Worm (Caenorhabditis elegans) whole organism, L3 larva: ENCODE measurements around the gene Y60A3A.8.

Experiments used
- R02D3.7 ChIP-seq: fragments of 150-350 bp; optimal IDR thresholded peaks from 2 replicates; lab custom pipeline; 2014; ENCODE audit warnings: missing biosample characterization, missing genetic modification characterization
- ZK546.5 ChIP-seq: sonication (generic microtip); optimal IDR thresholded peaks from 2 replicates; lab custom pipeline; 2017; ENCODE audit warnings: missing biosample characterization, missing genetic modification characterization
- aly-2 ChIP-seq: fragments of 150-350 bp; optimal IDR thresholded peaks from 2 replicates; lab custom pipeline; 2014; ENCODE audit warnings: missing biosample characterization, missing genetic modification characterization
- ama-1 ChIP-seq: fragments of 150-350 bp; optimal IDR thresholded peaks from 2 replicates; lab custom pipeline; 2018
- ceh-28 ChIP-seq: fragments of 150-350 bp; optimal IDR thresholded peaks from 2 replicates; lab custom pipeline; 2014; ENCODE audit warnings: missing biosample characterization, missing genetic modification reagents, missing genetic modification characterization
- ceh-82 ChIP-seq: fragments of 150-350 bp; optimal IDR thresholded peaks from 2 replicates; lab custom pipeline; 2014; ENCODE audit warnings: missing biosample characterization, missing genetic modification characterization
- ceh-9 ChIP-seq: sonication (generic microtip); optimal IDR thresholded peaks from 2 replicates; lab custom pipeline; 2018; ENCODE audit warnings: missing biosample characterization, missing genetic modification characterization
- daf-12 ChIP-seq: fragments of 150-350 bp; optimal IDR thresholded peaks from 2 replicates; lab custom pipeline; 2014; ENCODE audit warnings: missing biosample characterization, missing genetic modification reagents, missing genetic modification characterization
- egl-27 ChIP-seq: sonication (generic microtip); optimal IDR thresholded peaks from 4 replicates; lab custom pipeline; 2017; ENCODE audit warnings: missing biosample characterization, missing genetic modification reagents, missing genetic modification characterization
- elt-1 ChIP-seq: fragments of 150-350 bp; optimal IDR thresholded peaks from 2 replicates; lab custom pipeline; 2014; ENCODE audit warnings: missing biosample characterization, missing genetic modification characterization
- elt-3 ChIP-seq, 3 experiments: fragments of 150-350 bp in 1 of 3; sonication (generic microtip) in 2 of 3; optimal IDR thresholded peaks; 2 replicates in 2 of 3; 4 replicates in 1 of 3; lab custom pipeline; 2014 to 2017; ENCODE audit warnings: missing biosample characterization in 3 of 3, missing genetic modification characterization in 3 of 3
- eor-1 ChIP-seq, 2 experiments: fragments of 150-350 bp; optimal IDR thresholded peaks; 2 replicates each; lab custom pipeline; 2014 to 2018; ENCODE audit warnings: missing biosample characterization in 2 of 2, missing genetic modification characterization in 2 of 2
- fkh-10 ChIP-seq: sonication (generic microtip); optimal IDR thresholded peaks from 2 replicates; lab custom pipeline; 2017; ENCODE audit warnings: missing biosample characterization, missing genetic modification reagents, missing genetic modification characterization
- fkh-2 ChIP-seq: fragments of 150-350 bp; optimal IDR thresholded peaks from 2 replicates; lab custom pipeline; 2014; ENCODE audit warnings: missing biosample characterization, missing genetic modification reagents, missing genetic modification characterization
- hmg-11 ChIP-seq: sonication (generic microtip); optimal IDR thresholded peaks from 2 replicates; lab custom pipeline; 2016; ENCODE audit warnings: missing genetic modification characterization, missing compliant biosample characterization
- lin-15B ChIP-seq: fragments of 150-350 bp; optimal IDR thresholded peaks from 2 replicates; lab custom pipeline; 2014; ENCODE audit warnings: missing biosample characterization, missing genetic modification characterization
- lin-39 ChIP-seq: fragments of 150-350 bp; optimal IDR thresholded peaks from 2 replicates; lab custom pipeline; 2018; ENCODE audit warnings: missing biosample characterization, missing genetic modification reagents, missing genetic modification characterization
- lsy-12 ChIP-seq: sonication (generic microtip); optimal IDR thresholded peaks from 2 replicates; lab custom pipeline; 2016; ENCODE audit warnings: mild to moderate bottlenecking, missing genetic modification characterization, missing compliant biosample characterization
- mdl-1 ChIP-seq: fragments of 150-350 bp; optimal IDR thresholded peaks from 2 replicates; lab custom pipeline; 2014; ENCODE audit warnings: missing biosample characterization, missing genetic modification characterization
- mml-1 ChIP-seq: fragments of 150-350 bp; sonication (generic microtip); optimal IDR thresholded peaks from 3 replicates; lab custom pipeline; 2014; ENCODE audit warnings: missing biosample characterization, missing genetic modification characterization
- nfya-1 ChIP-seq: sonication (generic microtip); optimal IDR thresholded peaks from 2 replicates; lab custom pipeline; 2017; ENCODE audit warnings: missing genetic modification characterization, mild to moderate bottlenecking, missing compliant biosample characterization, antibody characterized with exemption, moderate library complexity; ENCODE audit not compliant: insufficient read depth
- nhr-11 ChIP-seq: fragments of 150-350 bp; optimal IDR thresholded peaks from 2 replicates; lab custom pipeline; 2014; ENCODE audit warnings: missing biosample characterization, missing genetic modification characterization
- nhr-12 ChIP-seq: fragments of 150-350 bp; optimal IDR thresholded peaks from 2 replicates; lab custom pipeline; 2014; ENCODE audit warnings: missing biosample characterization, missing genetic modification characterization
- nhr-237 ChIP-seq: fragments of 150-350 bp; optimal IDR thresholded peaks from 2 replicates; lab custom pipeline; 2014; ENCODE audit warnings: missing biosample characterization, missing genetic modification characterization
- nhr-28 ChIP-seq: fragments of 150-350 bp; optimal IDR thresholded peaks from 2 replicates; lab custom pipeline; 2014; ENCODE audit warnings: missing biosample characterization, missing genetic modification characterization
- nhr-43 ChIP-seq: sonication (generic microtip); optimal IDR thresholded peaks from 2 replicates; lab custom pipeline; 2016; ENCODE audit warnings: mild to moderate bottlenecking, missing genetic modification characterization, missing compliant biosample characterization; ENCODE audit not compliant: poor library complexity, severe bottlenecking
- nhr-67 ChIP-seq: fragments of 150-350 bp; optimal IDR thresholded peaks from 2 replicates; lab custom pipeline; 2014; ENCODE audit warnings: missing biosample characterization, missing genetic modification characterization
- nhr-76 ChIP-seq: fragments of 150-350 bp; sonication (generic microtip); optimal IDR thresholded peaks from 5 replicates; lab custom pipeline; 2014; ENCODE audit warnings: missing biosample characterization, missing genetic modification characterization
- nhr-77 ChIP-seq: fragments of 150-350 bp; optimal IDR thresholded peaks from 2 replicates; lab custom pipeline; 2014; ENCODE audit warnings: missing biosample characterization, missing genetic modification characterization
- pha-4 ChIP-seq: fragments of 150-350 bp; optimal IDR thresholded peaks from 2 replicates; lab custom pipeline; 2014; ENCODE audit warnings: missing biosample characterization, missing genetic modification reagents, missing genetic modification characterization
- sea-2 ChIP-seq: fragments of 150-350 bp; sonication (generic microtip); optimal IDR thresholded peaks from 4 replicates; lab custom pipeline; 2014; ENCODE audit warnings: missing biosample characterization, missing genetic modification reagents, missing genetic modification characterization
- skn-1 ChIP-seq: fragments of 150-350 bp; optimal IDR thresholded peaks from 2 replicates; lab custom pipeline; 2014; ENCODE audit warnings: missing biosample characterization, missing genetic modification characterization
- snpc-4 ChIP-seq: fragments of 150-350 bp; optimal IDR thresholded peaks from 2 replicates; lab custom pipeline; 2014; ENCODE audit warnings: missing biosample characterization, missing genetic modification characterization
- tbx-2 ChIP-seq: sonication (generic microtip); optimal IDR thresholded peaks from 2 replicates; lab custom pipeline; 2016; ENCODE audit warnings: mild to moderate bottlenecking, missing genetic modification characterization, missing compliant biosample characterization
- unc-39 ChIP-seq: sonication (generic microtip); optimal IDR thresholded peaks from 4 replicates; lab custom pipeline; 2017; ENCODE audit warnings: missing biosample characterization, missing genetic modification characterization
- zag-1 ChIP-seq: fragments of 150-350 bp; optimal IDR thresholded peaks from 2 replicates; lab custom pipeline; 2014; ENCODE audit warnings: missing biosample characterization, missing genetic modification characterization
- ztf-4 ChIP-seq: fragments of 150-350 bp; optimal IDR thresholded peaks from 2 replicates; lab custom pipeline; 2014; ENCODE audit warnings: missing biosample characterization, missing genetic modification characterization

The Y60A3A.8 gene

ce11 chrV:19955171-19955570, 5.4 kb downstream of the Y60A3A.8 start, which contains the start of gene abhd-3.1:
abhd-3.1 (plus strand) TSS chrV:19955488.
- TF ChIP-seq skn-1 (tag; lab: Kevin White, UChicago) (no peak), ceh-82 (no peak), fkh-10 (GFP tag; lab: Kevin White, UChicago) (no peak), lin-15B (tag; lab: Kevin White, UChicago) (no peak), zag-1 (tag; lab: Kevin White, UChicago) (no peak), nhr-11 (no peak), eor-1 (tag; optimal IDR thresholded peaks at IDR 0.05; lab: Kevin White, UChicago) (no peak), snpc-4 (tag; lab: Kevin White, UChicago) (no peak), hmg-11 (tag; lab: Kevin White, UChicago) (peak; percentile 23), unc-39 (no peak), lin-39 (tag; lab: Kevin White, UChicago) (no peak), elt-3 (tag; optimal IDR thresholded peaks at IDR 0.05; lab: Kevin White, UChicago) (no peak), pha-4 (tag; lab: Kevin White, UChicago) (peak; percentile 4), tbx-2 (tag; lab: Kevin White, UChicago) (no peak)

ce11 chrV:19958744-19959143, 9.0 kb downstream of the Y60A3A.8 start, which contains the start of gene srh-172:
srh-172 (plus strand) TSS chrV:19959044.
- no peak for TF ChIP-seq nhr-28 (tag; lab: Kevin White, UChicago)
- TF ChIP-seq ceh-28: no peak
- no peak for TF ChIP-seq elt-3 (tag; optimal IDR thresholded peaks at IDR 0.05; lab: Kevin White, UChicago)
- TF ChIP-seq fkh-2: no peak
- no peak for TF ChIP-seq snpc-4 (tag; lab: Kevin White, UChicago)
- TF ChIP-seq nfya-1 (tag; lab: Kevin White, UChicago): no peak
- TF ChIP-seq egl-27: no peak
- TF ChIP-seq ceh-9 (tag; lab: Kevin White, UChicago): no peak
- TF ChIP-seq sea-2: no peak
- no peak for TF ChIP-seq nhr-237 (tag; lab: Kevin White, UChicago)
- no peak for TF ChIP-seq nhr-76 (tag; lab: Kevin White, UChicago)
- no peak for TF ChIP-seq R02D3.7 (tag; lab: Kevin White, UChicago)
- TF ChIP-seq nhr-43 (tag; lab: Kevin White, UChicago): no peak
- TF ChIP-seq ama-1 (lab: Kevin White, UChicago): no peak
- TF ChIP-seq elt-1: no peak
- TF ChIP-seq, all 47 proteins: peak for 0

ce11 chrV:19961971-19962370, 12.2 kb downstream of the Y60A3A.8 start:
- no peak for TF ChIP-seq tbx-2 (tag; lab: Kevin White, UChicago)

- TF ChIP-seq nhr-77 (tag; lab: Kevin White, UChicago): no peak
- no peak for TF ChIP-seq mdl-1
- TF ChIP-seq nhr-28 (tag; lab: Kevin White, UChicago): no peak
- TF ChIP-seq fkh-2: no peak
- TF ChIP-seq elt-1: no peak
- no peak for TF ChIP-seq ceh-82
- TF ChIP-seq fkh-10 (GFP tag; lab: Kevin White, UChicago): no peak
- TF ChIP-seq R02D3.7 (tag; lab: Kevin White, UChicago): no peak
These were observed 15.8 kb downstream of the Y60A3A.8 start, which contains the start of gene srh-171 for ce11 chrV:19965626-19966025. srh-171 (plus strand) TSS chrV:19965700.

ce11 chrV:19972984-19973383, 23.2 kb downstream of the Y60A3A.8 start, which contains the start of gene srh-173:
srh-173 (plus strand) TSS chrV:19973284.
- no peak for TF ChIP-seq lin-15B (tag; lab: Kevin White, UChicago)
- TF ChIP-seq nhr-12 (tag; lab: Kevin White, UChicago): no peak
- TF ChIP-seq sea-2: no peak
- no peak for TF ChIP-seq skn-1 (tag; lab: Kevin White, UChicago)
- TF ChIP-seq nhr-76 (tag; lab: Kevin White, UChicago): no peak
- TF ChIP-seq zag-1 (tag; lab: Kevin White, UChicago): no peak
- no peak for TF ChIP-seq aly-2 (tag; lab: Kevin White, UChicago)
- TF ChIP-seq nhr-43 (tag; lab: Kevin White, UChicago): no peak
- no peak for TF ChIP-seq daf-12 (tag; lab: Kevin White, UChicago)

ce11 chrV:19978220-19978619, 28.4 kb downstream of the Y60A3A.8 start, which contains the start of gene srh-183:
srh-183 (minus strand) TSS chrV:19978320.
- no peak for TF ChIP-seq skn-1 (tag; lab: Kevin White, UChicago)
- TF ChIP-seq nhr-77 (tag; lab: Kevin White, UChicago): no peak
- TF ChIP-seq nhr-67: no peak
- TF ChIP-seq lsy-12: no peak
- TF ChIP-seq elt-1: no peak
- no peak for TF ChIP-seq ama-1 (lab: Kevin White, UChicago)
- no peak for TF ChIP-seq ceh-82
- no peak for TF ChIP-seq elt-3 (tag; optimal IDR thresholded peaks at IDR 0.05; lab: Kevin White, UChicago)
- no peak for TF ChIP-seq ceh-28
- TF ChIP-seq fkh-2: no peak
- TF ChIP-seq ztf-4 (tag; lab: Kevin White, UChicago): no peak
- TF ChIP-seq ZK546.5: no peak
- TF ChIP-seq nfya-1 (tag; lab: Kevin White, UChicago): no peak
- TF ChIP-seq pha-4 (tag; lab: Kevin White, UChicago): no peak
- no peak for TF ChIP-seq mml-1
- TF ChIP-seq nhr-237 (tag; lab: Kevin White, UChicago): no peak
- TF ChIP-seq, all 47 proteins: peak for 0
